Fruit fly (Drosophila melanogaster) whole organism, prepupa: ENCODE data around the gene gwl.

Experiments used
- Blimp-1 ChIP-seq: fragments of 200-800 bp; sonication (Bioruptor generic); optimal IDR thresholded peaks from 3 replicates; lab custom pipeline; 2017; ENCODE audit warnings: missing biosample characterization, missing genetic modification characterization, mild to moderate bottlenecking, moderate library complexity, missing genetic modification reagents
- CG10631 ChIP-seq: fragments of 200-800 bp; sonication (Bioruptor generic); optimal IDR thresholded peaks from 2 replicates; lab custom pipeline; 2016; ENCODE audit warnings: missing biosample characterization, missing genetic modification characterization
- CG10669 ChIP-seq: fragments of 200-800 bp; sonication (Bioruptor generic); optimal IDR thresholded peaks from 3 replicates; lab custom pipeline; 2018; ENCODE audit warnings: missing biosample characterization, mild to moderate bottlenecking, missing genetic modification characterization, moderate library complexity
- CG11294 ChIP-seq: fragments of 200-800 bp; sonication (Bioruptor generic); IDR thresholded peaks from 2 replicates; pipeline ENCODE4 v1.3.6; 2022; ENCODE audit warnings: missing biosample characterization, missing genetic modification characterization
- CG11762 ChIP-seq: fragments of 200-800 bp; sonication (Bioruptor generic); optimal IDR thresholded peaks from 3 replicates; lab custom pipeline; 2016; ENCODE audit warnings: missing biosample characterization, missing genetic modification characterization; ENCODE audit not compliant: insufficient read depth
- CG11902 ChIP-seq: fragments of 200-800 bp; sonication (Bioruptor generic); optimal IDR thresholded peaks from 3 replicates; lab custom pipeline; 2016; ENCODE audit warnings: missing biosample characterization, missing genetic modification characterization
- CG15336 ChIP-seq: fragments of 200-800 bp; sonication (Bioruptor generic); IDR thresholded peaks from 2 replicates; pipeline ENCODE4 v1.3.6; 2022; ENCODE audit warnings: missing biosample characterization, missing genetic modification characterization
- CG1621 ChIP-seq: fragments of 200-800 bp; sonication (Bioruptor generic); optimal IDR thresholded peaks from 3 replicates; lab custom pipeline; 2018; ENCODE audit warnings: missing biosample characterization, mild to moderate bottlenecking, missing genetic modification characterization
- CG16779 ChIP-seq: fragments of 200-800 bp; sonication (Bioruptor generic); optimal IDR thresholded peaks from 3 replicates; lab custom pipeline; 2017; ENCODE audit warnings: missing biosample characterization, mild to moderate bottlenecking, missing genetic modification characterization
- CG3032 ChIP-seq: fragments of 200-800 bp; optimal IDR thresholded peaks from 2 replicates; lab custom pipeline; 2019; ENCODE audit warnings: missing biosample characterization, mild to moderate bottlenecking, missing genetic modification characterization, moderate library complexity
- CG31627 ChIP-seq: fragments of 200-800 bp; sonication (Bioruptor generic); optimal IDR thresholded peaks from 3 replicates; lab custom pipeline; 2016; ENCODE audit warnings: missing biosample characterization, missing genetic modification characterization
- CG32006 ChIP-seq: fragments of 200-800 bp; sonication (Bioruptor generic); optimal IDR thresholded peaks from 3 replicates; lab custom pipeline; 2017; ENCODE audit warnings: missing biosample characterization, mild to moderate bottlenecking, missing genetic modification characterization
- CG34406 ChIP-seq: fragments of 200-800 bp; sonication (Bioruptor generic); optimal IDR thresholded peaks from 3 replicates; lab custom pipeline; 2016; ENCODE audit warnings: missing biosample characterization, missing genetic modification characterization
- CG3919 ChIP-seq: fragments of 200-800 bp; sonication (Bioruptor generic); optimal IDR thresholded peaks from 3 replicates; lab custom pipeline; 2016; ENCODE audit warnings: missing biosample characterization, missing genetic modification characterization
- CG4318 ChIP-seq: fragments of 200-800 bp; sonication (Bioruptor generic); optimal IDR thresholded peaks from 3 replicates; lab custom pipeline; 2017; ENCODE audit warnings: missing biosample characterization, mild to moderate bottlenecking, missing genetic modification characterization
- CG6163 ChIP-seq: fragments of 200-800 bp; sonication (Bioruptor generic); IDR thresholded peaks from 3 replicates; pipeline ENCODE4 v1.3.6; 2022; ENCODE audit warnings: missing biosample characterization, missing genetic modification characterization
- CG6276 ChIP-seq: fragments of 200-800 bp; sonication (Bioruptor generic); optimal IDR thresholded peaks from 2 replicates; lab custom pipeline; 2017; ENCODE audit warnings: missing biosample characterization, mild to moderate bottlenecking, missing genetic modification characterization
- CG6792 ChIP-seq: fragments of 200-800 bp; sonication (Bioruptor generic); optimal IDR thresholded peaks from 3 replicates; lab custom pipeline; 2016; ENCODE audit warnings: missing biosample characterization, missing genetic modification characterization
- CG6808 ChIP-seq: fragments of 200-800 bp; sonication (Bioruptor generic); optimal IDR thresholded peaks from 3 replicates; lab custom pipeline; 2017; ENCODE audit warnings: missing biosample characterization, missing genetic modification characterization, mild to moderate bottlenecking, moderate library complexity, missing genetic modification reagents
- CG6854 ChIP-seq: fragments of 200-800 bp; sonication (Bioruptor generic); optimal IDR thresholded peaks from 2 replicates; lab custom pipeline; 2017; ENCODE audit warnings: missing biosample characterization, mild to moderate bottlenecking, missing genetic modification characterization
- CG7368 ChIP-seq: fragments of 200-800 bp; sonication (Bioruptor generic); optimal IDR thresholded peaks from 3 replicates; lab custom pipeline; 2016; ENCODE audit warnings: missing biosample characterization, missing genetic modification characterization
- CG8319 ChIP-seq: fragments of 200-800 bp; sonication (Bioruptor generic); optimal IDR thresholded peaks from 3 replicates; lab custom pipeline; 2016; ENCODE audit warnings: missing biosample characterization, missing genetic modification characterization
- CG8632 ChIP-seq: fragments of 200-800 bp; sonication (Bioruptor generic); optimal IDR thresholded peaks from 3 replicates; lab custom pipeline; 2016; ENCODE audit warnings: missing biosample characterization, missing genetic modification characterization
- CG9139 ChIP-seq: fragments of 200-800 bp; sonication (Bioruptor generic); optimal IDR thresholded peaks from 3 replicates; lab custom pipeline; 2017; ENCODE audit warnings: missing biosample characterization, mild to moderate bottlenecking, missing genetic modification characterization
- Eip75B ChIP-seq: fragments of 200-800 bp; sonication (Bioruptor generic); optimal IDR thresholded peaks from 3 replicates; lab custom pipeline; 2016; ENCODE audit warnings: missing biosample characterization, missing genetic modification characterization
- Eip78C ChIP-seq: fragments of 200-800 bp; sonication (Bioruptor generic); peaks from one replicate; lab custom pipeline; 2016; ENCODE audit warnings: missing biosample characterization, missing genetic modification characterization
- Gug ChIP-seq: fragments of 200-800 bp; sonication (Bioruptor generic); IDR thresholded peaks from 2 replicates; pipeline ENCODE4 v1.3.6; 2022; ENCODE audit warnings: missing biosample characterization, missing genetic modification characterization
- Hr39 ChIP-seq: fragments of 200-800 bp; sonication (Bioruptor generic); optimal IDR thresholded peaks from 2 replicates; lab custom pipeline; 2016; ENCODE audit warnings: missing biosample characterization, missing genetic modification characterization
- Hr4 ChIP-seq: fragments of 200-800 bp; sonication (Bioruptor generic); optimal IDR thresholded peaks from 3 replicates; lab custom pipeline; 2016; ENCODE audit warnings: missing biosample characterization, missing genetic modification characterization
- Lpt ChIP-seq: fragments of 200-800 bp; sonication (Bioruptor generic); optimal IDR thresholded peaks from 3 replicates; lab custom pipeline; 2016; ENCODE audit warnings: missing biosample characterization, missing genetic modification characterization
- Met ChIP-seq: fragments of 200-800 bp; sonication (Bioruptor generic); optimal IDR thresholded peaks from 3 replicates; lab custom pipeline; 2016; ENCODE audit warnings: missing biosample characterization, missing genetic modification characterization
- Smox ChIP-seq: fragments of 200-800 bp; sonication (Bioruptor generic); optimal IDR thresholded peaks from 3 replicates; lab custom pipeline; 2016; ENCODE audit warnings: missing biosample characterization, missing genetic modification characterization
- Sox102F ChIP-seq: fragments of 200-800 bp; sonication (Bioruptor generic); optimal IDR thresholded peaks from 2 replicates; lab custom pipeline; 2016; ENCODE audit warnings: missing biosample characterization, mild to moderate bottlenecking, missing genetic modification characterization
- Sox14 ChIP-seq: fragments of 200-800 bp; sonication (Bioruptor generic); optimal IDR thresholded peaks from 3 replicates; lab custom pipeline; 2016; ENCODE audit warnings: missing biosample characterization, missing genetic modification characterization
- Sox15 ChIP-seq: fragments of 200-800 bp; sonication (Bioruptor generic); optimal IDR thresholded peaks from 3 replicates; lab custom pipeline; 2016; ENCODE audit warnings: missing biosample characterization, missing genetic modification characterization
- achi ChIP-seq: fragments of 200-800 bp; sonication (Bioruptor generic); optimal IDR thresholded peaks from 3 replicates; lab custom pipeline; 2016; ENCODE audit warnings: missing biosample characterization, missing genetic modification characterization
- acj6 ChIP-seq: fragments of 200-800 bp; sonication (Bioruptor generic); optimal IDR thresholded peaks from 3 replicates; lab custom pipeline; 2016; ENCODE audit warnings: missing biosample characterization, missing genetic modification characterization
- cyc ChIP-seq: fragments of 200-800 bp; sonication (Bioruptor generic); optimal IDR thresholded peaks from 3 replicates; lab custom pipeline; 2016; ENCODE audit warnings: missing biosample characterization, missing genetic modification characterization
- dac ChIP-seq: fragments of 200-800 bp; sonication (Bioruptor generic); optimal IDR thresholded peaks from 2 replicates; lab custom pipeline; 2017; ENCODE audit warnings: missing biosample characterization, mild to moderate bottlenecking, missing genetic modification characterization
- dsx ChIP-seq: fragments of 200-800 bp; optimal IDR thresholded peaks from 3 replicates; lab custom pipeline; 2019; ENCODE audit warnings: missing biosample characterization, mild to moderate bottlenecking, missing genetic modification characterization, moderate library complexity; ENCODE audit not compliant: poor library complexity, severe bottlenecking
- eg ChIP-seq: fragments of 200-800 bp; sonication (Bioruptor generic); IDR thresholded peaks from 3 replicates; pipeline ENCODE4 v1.3.6; 2022; ENCODE audit warnings: missing biosample characterization, missing genetic modification characterization
- esn ChIP-seq: fragments of 200-800 bp; sonication (Bioruptor generic); optimal IDR thresholded peaks from 2 replicates; lab custom pipeline; 2016; ENCODE audit warnings: missing biosample characterization, mild to moderate bottlenecking, missing genetic modification characterization, moderate library complexity
- fd59A ChIP-seq: fragments of 200-800 bp; sonication (Bioruptor generic); optimal IDR thresholded peaks from 2 replicates; lab custom pipeline; 2017; ENCODE audit warnings: missing biosample characterization, mild to moderate bottlenecking, missing genetic modification characterization, missing genetic modification reagents
- fd85E ChIP-seq: fragments of 200-800 bp; sonication (Bioruptor generic); optimal IDR thresholded peaks from 3 replicates; lab custom pipeline; 2016; ENCODE audit warnings: missing biosample characterization, missing genetic modification characterization
- fkh ChIP-seq: fragments of 200-800 bp; sonication (Bioruptor generic); optimal IDR thresholded peaks from 3 replicates; lab custom pipeline; 2017; ENCODE audit warnings: missing biosample characterization, mild to moderate bottlenecking, missing genetic modification characterization, moderate library complexity
- pdm3 ChIP-seq: fragments of 200-800 bp; sonication (Bioruptor generic); optimal IDR thresholded peaks from 3 replicates; lab custom pipeline; 2016; ENCODE audit warnings: missing biosample characterization, missing genetic modification characterization
- salr ChIP-seq, 2 experiments: fragments of 200-800 bp; sonication (Bioruptor generic); optimal IDR thresholded peaks; 3 replicates each; lab custom pipeline; 2016 to 2018; ENCODE audit warnings: missing biosample characterization in 2 of 2, missing genetic modification characterization in 2 of 2, mild to moderate bottlenecking in 1 of 2
- spab ChIP-seq: fragments of 200-800 bp; sonication (Bioruptor generic); optimal IDR thresholded peaks from 2 replicates; lab custom pipeline; 2017; ENCODE audit warnings: missing biosample characterization, mild to moderate bottlenecking, missing genetic modification characterization, missing genetic modification reagents
- ss ChIP-seq, 2 experiments: fragments of 200-800 bp; sonication (Bioruptor generic); optimal IDR thresholded peaks; 2 replicates in 1 of 2; 3 replicates in 1 of 2; lab custom pipeline; 2017 to 2018; ENCODE audit warnings: mild to moderate bottlenecking in 2 of 2, missing biosample characterization in 2 of 2, missing genetic modification characterization in 2 of 2, moderate library complexity in 1 of 2
- svp ChIP-seq: fragments of 200-800 bp; sonication (Bioruptor generic); peaks from one replicate; lab custom pipeline; 2016; ENCODE audit warnings: missing biosample characterization, missing genetic modification characterization
- topi ChIP-seq: fragments of 200-800 bp; sonication (Bioruptor generic); optimal IDR thresholded peaks from 3 replicates; lab custom pipeline; 2016; ENCODE audit warnings: missing biosample characterization, missing genetic modification characterization
- vri ChIP-seq: fragments of 200-800 bp; sonication (Bioruptor generic); optimal IDR thresholded peaks from 3 replicates; lab custom pipeline; 2016; ENCODE audit warnings: missing biosample characterization, mild to moderate bottlenecking, missing genetic modification characterization

Gene gwl

DNA sequence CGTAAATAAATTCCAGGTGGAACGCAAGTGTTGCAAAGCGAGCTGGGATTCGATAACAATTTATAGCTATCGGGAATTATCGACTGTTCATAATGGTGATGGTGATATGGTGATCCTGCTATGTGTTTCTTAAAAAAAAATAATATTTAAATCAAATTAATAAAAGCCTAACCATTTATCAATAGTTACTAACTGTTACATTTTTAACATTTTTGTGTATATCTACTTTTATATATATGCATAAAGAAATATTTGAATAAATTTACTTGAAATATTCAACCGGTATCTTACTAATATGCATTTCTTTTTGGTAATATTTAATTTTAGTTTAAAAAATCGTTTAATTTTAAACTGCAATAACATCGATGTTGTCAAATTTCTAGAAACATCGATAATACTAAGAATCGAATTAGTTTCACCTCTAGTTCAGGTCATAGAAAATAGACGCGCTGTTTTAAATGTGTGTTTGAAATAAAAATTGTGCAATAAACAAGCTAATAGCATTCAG lies at the start of gene gwl, which contains the start of gene PGS1:
Gene gwl, plus strand, starts transcription at position 410 of the 508 bp plus-strand sequence.
Gene PGS1, minus strand, starts transcription at position 81 of the 508 bp plus-strand sequence.
- TF ChIP-seq CG11902 (GFP tag; lab: Kevin White, UChicago) (peak; percentile 29), topi (GFP tag; lab: Kevin White, UChicago) (no peak), Smox (no peak), CG6792 (GFP tag; lab: Kevin White, UChicago) (peak; percentile 54), CG9139 (GFP tag; lab: Kevin White, UChicago) (peak; percentile 11), fkh (GFP tag; lab: Kevin White, UChicago) (no peak), CG4318 (GFP tag; lab: Kevin White, UChicago) (no peak), CG10631 (GFP tag; lab: Kevin White, UChicago) (peak; percentile 88), Sox102F (GFP tag; lab: Kevin White, UChicago) (no peak), CG11294 (GFP tag; lab: Robert Waterston, UW) (peak; percentile 55; the same call in 1 of the 2 replicates), Sox15 (GFP tag; lab: Kevin White, UChicago) (peak; percentile 50), CG8632 (GFP tag; lab: Kevin White, UChicago) (peak; percentile 67), CG3919 (GFP tag; lab: Kevin White, UChicago) (peak; percentile 65), CG6808 (GFP tag; lab: Kevin White, UChicago) (no peak), CG6276 (GFP tag; lab: Kevin White, UChicago) (no peak), Gug (GFP tag; lab: Robert Waterston, UW) (peak; percentile 64; the same call in 1 of the 2 replicates), pdm3 (GFP tag; lab: Kevin White, UChicago) (no peak), Eip78C (GFP tag; lab: Kevin White, UChicago) (no peak), ss (GFP tag; optimal IDR thresholded peaks at IDR 0.05; lab: Kevin White, UChicago) (no peak), CG32006 (GFP tag; lab: Kevin White, UChicago) (no peak), Sox14 (GFP tag; lab: Kevin White, UChicago) (peak; percentile 49), Met (GFP tag; lab: Kevin White, UChicago) (no peak), esn (GFP tag; lab: Kevin White, UChicago) (peak; percentile 78), Lpt (GFP tag; lab: Kevin White, UChicago) (peak; percentile 32), Eip75B (GFP tag; lab: Kevin White, UChicago) (no peak), CG6854 (GFP tag; lab: Kevin White, UChicago) (no peak), eg (GFP tag; lab: Robert Waterston, UW) (peak; percentile 83), Blimp-1 (peak; percentile 7), vri (no peak), svp (GFP tag; lab: Kevin White, UChicago) (peak; percentile 80), Hr4 (GFP tag; lab: Kevin White, UChicago) (no peak), salr (GFP tag; optimal IDR thresholded peaks at IDR 0.05; lab: Kevin White, UChicago) (no peak), fd85E (GFP tag; lab: Kevin White, UChicago) (no peak), CG16779 (no peak), CG8319 (no peak), CG10669 (GFP tag; lab: Kevin White, UChicago) (no peak), CG7368 (GFP tag; lab: Kevin White, UChicago) (no peak), CG3032 (tag; lab: Kevin White, UChicago) (peak; percentile 74), Hr39 (no peak), spab (no peak), CG34406 (peak; percentile 58), dac (GFP tag; lab: Kevin White, UChicago) (no peak), CG6163 (peak; percentile 54), CG1621 (tag; lab: Kevin White, UChicago) (no peak), CG31627 (GFP tag; lab: Kevin White, UChicago) (peak; percentile 62), CG15336 (GFP tag; lab: Robert Waterston, UW) (peak; percentile 49; the same call in 1 of the 2 replicates), fd59A (GFP tag; lab: Kevin White, UChicago) (no peak), CG11762 (GFP tag; lab: Kevin White, UChicago) (peak; percentile 52), achi (GFP tag; lab: Kevin White, UChicago) (no peak), cyc (GFP tag; lab: Kevin White, UChicago) (peak; percentile 66), acj6 (GFP tag; lab: Kevin White, UChicago) (peak; percentile 76), dsx (GFP tag; lab: Kevin White, UChicago) (no peak)
